Fruit fly (Drosophila melanogaster): ENCODE data around the gene dsb.

Gene dsb

DNA sequence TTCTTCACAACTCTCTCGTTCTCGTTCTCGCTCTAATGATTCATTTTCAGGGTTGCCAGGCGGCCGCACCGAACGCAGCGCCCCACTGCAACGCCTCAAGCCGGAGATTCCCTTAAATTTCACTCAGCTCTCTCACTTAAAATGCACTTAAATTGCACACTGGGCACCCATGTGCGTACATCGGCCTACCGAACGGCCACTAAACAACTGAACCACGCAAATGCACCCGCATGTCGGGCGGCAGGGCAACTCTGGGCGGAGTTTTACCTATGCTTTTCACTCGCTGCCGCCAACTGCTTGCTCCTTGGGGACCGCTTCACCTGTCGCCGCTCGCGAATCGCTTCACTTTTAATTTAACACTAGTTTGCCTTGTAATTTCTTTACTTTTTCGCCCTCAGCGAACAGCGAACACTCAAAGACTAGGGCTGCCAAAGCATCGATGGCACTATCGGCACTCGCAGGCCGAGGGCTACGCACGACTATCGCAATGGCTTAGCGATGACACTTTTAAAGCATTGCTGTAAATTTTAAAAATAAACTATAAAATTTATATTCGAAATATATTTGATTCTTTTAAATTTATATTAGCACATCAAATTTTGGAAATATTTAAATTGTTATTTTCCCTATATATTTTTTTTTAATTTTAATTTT lies 48.1 kb downstream of the dsb start, which contains the start of gene Rap1 (continued):
- TF ChIP-seq exex (tag; optimal IDR thresholded peaks at IDR 0.05) (peak; percentile 24), CG34422 (GFP tag; IDR thresholded peaks at IDR 0.05) (peak; percentile 64; the same call in 1 of the 3 replicates), Hr3 (GFP tag; optimal IDR thresholded peaks at IDR 0.05) (peak; percentile 54), CG10274 (GFP tag; optimal IDR thresholded peaks at IDR 0.05) (no peak), CG18476 (GFP tag; optimal IDR thresholded peaks at IDR 0.05) (peak; percentile 61), CG4820 (GFP tag; optimal IDR thresholded peaks at IDR 0.05) (peak; percentile 23), ab (GFP tag; optimal IDR thresholded peaks at IDR 0.05) (peak; percentile 23), CrebB (tag; optimal IDR thresholded peaks at IDR 0.05) (no peak), Aef1 (GFP tag; IDR thresholded peaks at IDR 0.05) (peak; percentile 74), Nf-YC (tag; optimal IDR thresholded peaks at IDR 0.05) (peak; percentile 68), Optix (GFP tag; IDR thresholded peaks at IDR 0.05) (0 out of 3 replicates have a peak, but pooled peaks have one; percentile 35), kni (GFP tag; optimal IDR thresholded peaks at IDR 0.05) (peak; percentile 49), insv (GFP tag; optimal IDR thresholded peaks at IDR 0.05) (no peak), amos (GFP tag; IDR thresholded peaks at IDR 0.05; ENCODE audit: partially characterized antibody) (peak; percentile 96), CG34224 (GFP tag; IDR thresholded peaks at IDR 0.05; ENCODE audit: partially characterized antibody) (peak; percentile 85), maf-S (GFP tag; optimal IDR thresholded peaks at IDR 0.05) (no peak), nmo (GFP tag; optimal IDR thresholded peaks at IDR 0.05) (peak; percentile 54), CG30020 (tag; optimal IDR thresholded peaks at IDR 0.05) (peak; percentile 34), zfh1 (GFP tag; IDR thresholded peaks at IDR 0.05) (peak; percentile 60), pros (GFP tag; optimal IDR thresholded peaks at IDR 0.05) (peak; percentile 50), kay (GFP tag; optimal IDR thresholded peaks at IDR 0.05) (peak; percentile 95), psq (GFP tag; optimal IDR thresholded peaks at IDR 0.05) (peak; percentile 26), CG11723 (GFP tag; optimal IDR thresholded peaks at IDR 0.05) (peak; percentile 32), CG4282 (GFP tag; optimal IDR thresholded peaks at IDR 0.05) (no peak), Hmx (GFP tag; optimal IDR thresholded peaks at IDR 0.05) (no peak), CG12659 (GFP tag; optimal IDR thresholded peaks at IDR 0.05) (peak; percentile 64), CG1529 (GFP tag; optimal IDR thresholded peaks at IDR 0.05) (no peak), CG16863 (GFP tag; optimal IDR thresholded peaks at IDR 0.05) (peak; percentile 25), Oaz (GFP tag; IDR thresholded peaks at IDR 0.05) (peak; percentile 44; the same call in 1 of the 2 replicates), sima (GFP tag; optimal IDR thresholded peaks at IDR 0.05) (no peak), CG11695 (GFP tag; IDR thresholded peaks at IDR 0.05) (peak; percentile 42; the same call in 2 of the 3 replicates), Scr (GFP tag; IDR thresholded peaks at IDR 0.05; ENCODE audit: partially characterized antibody) (peak; percentile 95), Awh (GFP tag; IDR thresholded peaks at IDR 0.05) (peak; percentile 44; the same call in 1 of the 2 replicates), CG3847 (GFP tag; IDR thresholded peaks at IDR 0.05) (peak; percentile 87), ken (GFP tag; IDR thresholded peaks at IDR 0.05) (peak; percentile 46; the same call in 2 of the 3 replicates), CG10431 (GFP tag; optimal IDR thresholded peaks at IDR 0.05) (no peak), CG13123 (GFP tag; optimal IDR thresholded peaks at IDR 0.05) (no peak), seq (GFP tag; IDR thresholded peaks at IDR 0.05) (peak; percentile 26; the same call in 1 of the 2 replicates), jing (GFP tag; optimal IDR thresholded peaks at IDR 0.05) (no peak), CG3281 (GFP tag; optimal IDR thresholded peaks at IDR 0.05) (peak; percentile 69), ttk (GFP tag; IDR thresholded peaks at IDR 0.05) (peak; percentile 71), pzg (GFP tag; optimal IDR thresholded peaks at IDR 0.05) (peak; percentile 53), CG9797 (GFP tag; optimal IDR thresholded peaks at IDR 0.05) (peak; percentile 18), ham (GFP tag; IDR thresholded peaks at IDR 0.05) (peak; percentile 7; the same call in 1 of the 2 replicates), CG12942 (GFP tag; optimal IDR thresholded peaks at IDR 0.05) (peak; percentile 16), CG14014 (GFP tag; IDR thresholded peaks at IDR 0.05) (peak; percentile 53), CG8944 (GFP tag; optimal IDR thresholded peaks at IDR 0.05) (peak; percentile 53), CG2678 (tag; optimal IDR thresholded peaks at IDR 0.05) (peak; percentile 74), abd-A (tag; optimal IDR thresholded peaks at IDR 0.05) (no peak), Fer2 (tag; optimal IDR thresholded peaks at IDR 0.05) (peak; percentile 44)

Data from whole organism, embryonic.